Worm (Caenorhabditis elegans): ENCODE measurements around the gene H28G03.2.

DNA sequence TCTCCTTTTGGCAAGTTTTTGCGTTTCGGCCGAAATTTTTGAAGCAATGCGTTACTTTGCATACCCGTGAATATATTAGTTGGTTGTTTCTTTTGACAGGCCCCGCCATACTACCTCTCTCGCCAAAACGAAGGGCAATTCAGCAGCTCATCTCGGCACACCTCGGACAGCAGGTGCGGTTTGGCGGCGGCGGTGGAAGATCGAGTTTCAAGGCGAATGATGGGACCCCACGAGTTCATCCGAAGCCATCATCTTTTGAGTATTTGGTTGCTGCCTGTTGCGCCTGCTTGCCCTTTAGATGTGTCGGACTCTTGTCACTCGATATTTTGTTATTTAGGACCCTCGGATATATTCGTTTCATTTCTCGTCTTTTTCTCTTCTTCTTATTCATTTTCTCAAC is 2.8 kb downstream of the H28G03.2 start:
- TF ChIP-seq ahr-1 (tag; optimal IDR thresholded peaks at IDR 0.05) (no peak), mec-3 (tag; optimal IDR thresholded peaks at IDR 0.05; ENCODE audit: borderline replicate concordance) (no peak), tbx-2 (tag; optimal IDR thresholded peaks at IDR 0.05) (no peak)

Data from whole organism, late embryonic.